Worm (Caenorhabditis elegans) whole organism, midembryonic: ENCODE data around the gene C36C5.14.

Experiments used
- klf-2 ChIP-seq: fragments of 200-800 bp; sonication (Bioruptor generic); conservative IDR thresholded peaks from 2 replicates; pipeline ENCODE4 v1.3.6; 2022; ENCODE audit warnings: missing genetic modification reagents, missing genetic modification characterization, missing compliant biosample characterization
- ref-1 ChIP-seq: fragments of 200-800 bp; sonication (Bioruptor generic); conservative IDR thresholded peaks from 2 replicates; pipeline ENCODE4 v1.3.6; 2022; ENCODE audit warnings: missing genetic modification reagents, missing genetic modification characterization, missing compliant biosample characterization

ce11 chrV:3166260-3166659, 922 bp upstream of the C36C5.14 start, which contains the start of gene C36C5.4:
- TF ChIP-seq klf-2 (GFP tag; lab: Robert Waterston, UW) (no peak), ref-1 (GFP tag; lab: Robert Waterston, UW) (no peak)
